Worm (Caenorhabditis elegans) whole organism, L1 larva: ENCODE results near the gene syd-1.

Experiments used
- aly-2 ChIP-seq: fragments of 150-350 bp; optimal IDR thresholded peaks from 2 replicates; lab custom pipeline; 2014; ENCODE audit warnings: missing biosample characterization, missing genetic modification characterization
- ceh-63 ChIP-seq: fragments of 200-800 bp; sonication (Bioruptor generic); optimal IDR thresholded peaks from 2 replicates; lab custom pipeline; 2018; ENCODE audit warnings: mild to moderate bottlenecking, missing genetic modification characterization, missing compliant biosample characterization
- egl-27 ChIP-seq, 2 experiments: fragments of 150-350 bp in 1 of 2; sonication (generic microtip); optimal IDR thresholded peaks; 3 replicates each; lab custom pipeline; 2017 to 2018; ENCODE audit warnings: missing biosample characterization in 2 of 2, missing genetic modification characterization in 2 of 2, missing genetic modification reagents in 2 of 2
- fkh-10 ChIP-seq: sonication (generic microtip); optimal IDR thresholded peaks from 2 replicates; lab custom pipeline; 2017; ENCODE audit warnings: missing biosample characterization, missing genetic modification reagents, missing genetic modification characterization
- irx-1 ChIP-seq: sonication (generic microtip); optimal IDR thresholded peaks from 2 replicates; lab custom pipeline; 2016; ENCODE audit warnings: missing genetic modification characterization, missing compliant biosample characterization
- lin-15B ChIP-seq: fragments of 150-350 bp; sonication (generic microtip); optimal IDR thresholded peaks from 3 replicates; lab custom pipeline; 2014; ENCODE audit warnings: missing biosample characterization, missing genetic modification characterization
- nhr-11 ChIP-seq: fragments of 150-350 bp; optimal IDR thresholded peaks from 2 replicates; lab custom pipeline; 2014; ENCODE audit warnings: missing biosample characterization, missing genetic modification characterization
- nhr-237 ChIP-seq: fragments of 150-350 bp; optimal IDR thresholded peaks from 2 replicates; lab custom pipeline; 2014; ENCODE audit warnings: missing biosample characterization, missing genetic modification characterization
- snpc-4 ChIP-seq: fragments of 150-350 bp; optimal IDR thresholded peaks from 2 replicates; lab custom pipeline; 2014; ENCODE audit warnings: missing biosample characterization, missing genetic modification characterization
- tlp-1 ChIP-seq: fragments of 150-350 bp; optimal IDR thresholded peaks from 2 replicates; lab custom pipeline; 2014; ENCODE audit warnings: missing biosample characterization, missing genetic modification characterization
- unc-62 ChIP-seq: fragments of 150-350 bp; optimal IDR thresholded peaks from 2 replicates; lab custom pipeline; 2014; ENCODE audit warnings: missing biosample characterization, missing genetic modification reagents, missing genetic modification characterization

- no peak for TF ChIP-seq tlp-1 (tag; lab: Kevin White, UChicago)
- TF ChIP-seq unc-62 (GFP tag; lab: Kevin White, UChicago), result no peak
- no peak for TF ChIP-seq snpc-4 (tag; lab: Kevin White, UChicago)
- no peak for TF ChIP-seq irx-1 (tag; lab: Kevin White, UChicago)
- no peak for TF ChIP-seq ceh-63 (GFP tag; lab: Kevin White, UChicago)
- TF ChIP-seq egl-27 (tag; optimal IDR thresholded peaks at IDR 0.05; lab: Kevin White, UChicago), result no peak
- no peak for TF ChIP-seq lin-15B
- no peak for TF ChIP-seq fkh-10 (GFP tag; lab: Kevin White, UChicago)
- no peak for TF ChIP-seq nhr-237 (tag; lab: Kevin White, UChicago)
- no peak for TF ChIP-seq aly-2 (tag; lab: Kevin White, UChicago)
- no peak for TF ChIP-seq nhr-11
Observed at ce11 chrII:7594812-7595211, at the start of gene syd-1.
